Worm (Caenorhabditis elegans) whole organism, L1 larva: ENCODE measurements around the gene W08E12.4.

ENCODE experiments used
- C04F5.9 ChIP-seq: sonication (generic microtip); optimal IDR thresholded peaks from 2 replicates; lab custom pipeline; 2016; ENCODE audit warnings: missing genetic modification characterization, missing compliant biosample characterization
- C16A3.4 ChIP-seq: fragments of 150-350 bp; optimal IDR thresholded peaks from 2 replicates; lab custom pipeline; 2014; ENCODE audit warnings: missing biosample characterization, missing genetic modification characterization
- F16B12.6 ChIP-seq: fragments of 150-350 bp; optimal IDR thresholded peaks from 2 replicates; lab custom pipeline; 2014; ENCODE audit warnings: missing biosample characterization, missing genetic modification characterization
- Y116A8C.19 ChIP-seq: sonication (generic microtip); optimal IDR thresholded peaks from 2 replicates; lab custom pipeline; 2016; ENCODE audit warnings: missing compliant biosample characterization, missing genetic modification characterization, borderline replicate concordance
- aha-1 ChIP-seq: fragments of 150-350 bp; optimal IDR thresholded peaks from 2 replicates; lab custom pipeline; 2014; ENCODE audit warnings: missing biosample characterization, missing genetic modification characterization
- ceh-63 ChIP-seq: fragments of 200-800 bp; sonication (Bioruptor generic); optimal IDR thresholded peaks from 2 replicates; lab custom pipeline; 2018; ENCODE audit warnings: mild to moderate bottlenecking, missing genetic modification characterization, missing compliant biosample characterization
- ceh-8 ChIP-seq: fragments of 200-800 bp; sonication (Bioruptor generic); optimal IDR thresholded peaks from 2 replicates; lab custom pipeline; 2018; ENCODE audit warnings: mild to moderate bottlenecking, missing genetic modification characterization, moderate library complexity, missing compliant biosample characterization
- ceh-82 ChIP-seq, 3 experiments: fragments of 150-350 bp in 1 of 3; sonication (generic microtip) in 2 of 3; optimal IDR thresholded peaks; 2 replicates each; lab custom pipeline; 2014 to 2017; ENCODE audit warnings: missing biosample characterization in 3 of 3, missing genetic modification characterization in 3 of 3
- ceh-88 ChIP-seq: fragments of 200-800 bp; sonication (Bioruptor generic); IDR thresholded peaks from 2 replicates; pipeline ENCODE4 v1.3.6; 2022; ENCODE audit warnings: missing genetic modification characterization, missing compliant biosample characterization
- dpl-1 ChIP-seq, 3 experiments: fragments of 150-350 bp in 2 of 3; sonication (generic microtip) in 1 of 3; optimal IDR thresholded peaks; 2 replicates each; lab custom pipeline; 2014 to 2017; ENCODE audit warnings: missing biosample characterization in 3 of 3, missing genetic modification characterization in 3 of 3, missing genetic modification reagents in 3 of 3
- dsc-1 ChIP-seq: sonication (generic microtip); optimal IDR thresholded peaks from 2 replicates; lab custom pipeline; 2016; ENCODE audit warnings: mild to moderate bottlenecking, missing genetic modification characterization, missing compliant biosample characterization
- efl-1 ChIP-seq, 4 experiments: fragments of 150-350 bp; optimal IDR thresholded peaks in 3 of 4; peaks in 1 of 4; 1 replicate in 1 of 4; 2 replicates in 3 of 4; lab custom pipeline; 2014; ENCODE audit warnings: missing biosample characterization in 2 of 4, missing genetic modification characterization in 2 of 4, missing genetic modification reagents in 2 of 4
- egl-27 ChIP-seq, 2 experiments: fragments of 150-350 bp in 1 of 2; sonication (generic microtip); optimal IDR thresholded peaks; 3 replicates each; lab custom pipeline; 2017 to 2018; ENCODE audit warnings: missing biosample characterization in 2 of 2, missing genetic modification characterization in 2 of 2, missing genetic modification reagents in 2 of 2
- elt-2 ChIP-seq: sonication (generic microtip); optimal IDR thresholded peaks from 2 replicates; lab custom pipeline; 2016; ENCODE audit warnings: missing genetic modification characterization, mild to moderate bottlenecking, inconsistent platforms, missing compliant biosample characterization, missing genetic modification reagents
- elt-3 ChIP-seq, 6 experiments: fragments of 150-350 bp in 1 of 6; sonication (generic microtip); optimal IDR thresholded peaks; 2 replicates each; lab custom pipeline; 2017 to 2018; ENCODE audit warnings: missing biosample characterization in 6 of 6, missing genetic modification characterization in 6 of 6, inconsistent platforms in 1 of 6
- ets-5 ChIP-seq: fragments of 200-800 bp; sonication (Bioruptor generic); IDR thresholded peaks from 2 replicates; pipeline ENCODE4 v1.3.6; 2022; ENCODE audit warnings: missing genetic modification characterization, missing compliant biosample characterization
- fkh-8 ChIP-seq: sonication (generic microtip); optimal IDR thresholded peaks from 2 replicates; lab custom pipeline; 2016; ENCODE audit warnings: mild to moderate bottlenecking, missing genetic modification characterization, missing compliant biosample characterization
- fos-1 ChIP-seq: fragments of 150-350 bp; optimal IDR thresholded peaks from 2 replicates; lab custom pipeline; 2014; ENCODE audit warnings: missing biosample characterization, missing genetic modification characterization
- hlh-17 ChIP-seq: fragments of 200-800 bp; sonication (Bioruptor generic); optimal IDR thresholded peaks from 2 replicates; lab custom pipeline; 2018; ENCODE audit warnings: missing genetic modification characterization, mild to moderate bottlenecking, missing compliant biosample characterization, moderate library complexity, borderline replicate concordance
- hlh-4 ChIP-seq: sonication (generic microtip); optimal IDR thresholded peaks from 2 replicates; lab custom pipeline; 2016; ENCODE audit warnings: mild to moderate bottlenecking, missing genetic modification characterization, missing compliant biosample characterization
- hpl-2 ChIP-seq: fragments of 150-350 bp; optimal IDR thresholded peaks from 2 replicates; lab custom pipeline; 2014; ENCODE audit warnings: missing biosample characterization, missing genetic modification reagents, missing genetic modification characterization
- isw-1 ChIP-seq: fragments of 200-800 bp; sonication (Bioruptor generic); IDR thresholded peaks from 2 replicates; pipeline ENCODE4 v1.3.6; 2022; ENCODE audit warnings: missing genetic modification characterization, missing compliant biosample characterization
- lin-14 ChIP-seq: fragments of 200-800 bp; sonication (Bioruptor generic); optimal IDR thresholded peaks from 2 replicates; lab custom pipeline; 2018; ENCODE audit warnings: mild to moderate bottlenecking, missing genetic modification characterization, moderate library complexity, missing compliant biosample characterization
- lin-15B ChIP-seq: fragments of 150-350 bp; sonication (generic microtip); optimal IDR thresholded peaks from 3 replicates; lab custom pipeline; 2014; ENCODE audit warnings: missing biosample characterization, missing genetic modification characterization
- lin-35 ChIP-seq, 2 experiments: fragments of 150-350 bp; optimal IDR thresholded peaks; 2 replicates each; lab custom pipeline; 2014; ENCODE audit warnings: missing biosample characterization in 2 of 2, missing genetic modification characterization in 2 of 2, missing genetic modification reagents in 2 of 2
- lin-39 ChIP-seq: fragments of 150-350 bp; optimal IDR thresholded peaks from 2 replicates; lab custom pipeline; 2014; ENCODE audit warnings: missing biosample characterization, missing genetic modification reagents, missing genetic modification characterization
- lir-3 ChIP-seq: sonication (generic microtip); optimal IDR thresholded peaks from 2 replicates; lab custom pipeline; 2016; ENCODE audit warnings: mild to moderate bottlenecking, missing genetic modification characterization, moderate library complexity, missing compliant biosample characterization; ENCODE audit not compliant: poor library complexity
- mab-9 ChIP-seq: fragments of 200-800 bp; sonication (Bioruptor generic); IDR thresholded peaks from 2 replicates; pipeline ENCODE4 v1.3.6; 2022; ENCODE audit warnings: missing genetic modification reagents, missing genetic modification characterization, missing compliant biosample characterization
- mdl-1 ChIP-seq, 2 experiments: fragments of 150-350 bp; optimal IDR thresholded peaks; 2 replicates each; lab custom pipeline; 2014 to 2017; ENCODE audit warnings: missing biosample characterization in 2 of 2, missing genetic modification characterization in 2 of 2, inconsistent platforms in 1 of 2
- mep-1 ChIP-seq: fragments of 150-350 bp; optimal IDR thresholded peaks from 2 replicates; lab custom pipeline; 2014; ENCODE audit warnings: missing biosample characterization, missing genetic modification characterization
- nhr-12 ChIP-seq: sonication (generic microtip); optimal IDR thresholded peaks from 2 replicates; lab custom pipeline; 2017; ENCODE audit warnings: missing biosample characterization, missing genetic modification characterization
- nhr-237 ChIP-seq: fragments of 150-350 bp; optimal IDR thresholded peaks from 2 replicates; lab custom pipeline; 2014; ENCODE audit warnings: missing biosample characterization, missing genetic modification characterization
- nhr-47 ChIP-seq: sonication (generic microtip); optimal IDR thresholded peaks from 2 replicates; lab custom pipeline; 2016; ENCODE audit warnings: mild to moderate bottlenecking, missing genetic modification characterization, moderate library complexity, missing compliant biosample characterization
- nhr-71 ChIP-seq: sonication (generic microtip); optimal IDR thresholded peaks from 2 replicates; lab custom pipeline; 2016; ENCODE audit warnings: mild to moderate bottlenecking, missing genetic modification characterization, moderate library complexity, missing compliant biosample characterization
- nhr-84 ChIP-seq: sonication (generic microtip); optimal IDR thresholded peaks from 2 replicates; lab custom pipeline; 2017; ENCODE audit warnings: missing biosample characterization, missing genetic modification characterization
- nhr-85 ChIP-seq: sonication (generic microtip); peaks from one replicate; lab custom pipeline; 2016; ENCODE audit warnings: missing genetic modification characterization, inconsistent platforms, missing compliant biosample characterization
- nhr-90 ChIP-seq: sonication (generic microtip); optimal IDR thresholded peaks from 2 replicates; lab custom pipeline; 2016; ENCODE audit warnings: mild to moderate bottlenecking, missing genetic modification characterization, missing compliant biosample characterization; ENCODE audit not compliant: poor library complexity
- pax-3 ChIP-seq: fragments of 200-800 bp; sonication (Bioruptor generic); optimal IDR thresholded peaks from 2 replicates; lab custom pipeline; 2018; ENCODE audit warnings: mild to moderate bottlenecking, missing genetic modification characterization, moderate library complexity, missing compliant biosample characterization
- pqm-1 ChIP-seq: sonication (generic microtip); optimal IDR thresholded peaks from 3 replicates; lab custom pipeline; 2017; ENCODE audit warnings: missing biosample characterization, missing genetic modification characterization
- rnt-1 ChIP-seq: sonication (generic microtip); optimal IDR thresholded peaks from 2 replicates; lab custom pipeline; 2016; ENCODE audit warnings: mild to moderate bottlenecking, missing genetic modification characterization, moderate library complexity, missing compliant biosample characterization
- skn-1 ChIP-seq: fragments of 150-350 bp; optimal IDR thresholded peaks from 2 replicates; lab custom pipeline; 2014; ENCODE audit warnings: missing biosample characterization, missing genetic modification characterization
- sox-4 ChIP-seq: sonication (generic microtip); optimal IDR thresholded peaks from 2 replicates; lab custom pipeline; 2016; ENCODE audit warnings: missing genetic modification characterization, missing compliant biosample characterization
- sptf-1 ChIP-seq: fragments of 150-350 bp; optimal IDR thresholded peaks from 2 replicates; lab custom pipeline; 2014; ENCODE audit warnings: missing biosample characterization, missing genetic modification characterization
- tbx-2 ChIP-seq: sonication (generic microtip); optimal IDR thresholded peaks from 2 replicates; lab custom pipeline; 2016; ENCODE audit warnings: missing genetic modification characterization, missing compliant biosample characterization
- tlp-1 ChIP-seq: fragments of 150-350 bp; optimal IDR thresholded peaks from 2 replicates; lab custom pipeline; 2014; ENCODE audit warnings: missing biosample characterization, missing genetic modification characterization
- unc-86 ChIP-seq: sonication (generic microtip); optimal IDR thresholded peaks from 2 replicates; lab custom pipeline; 2016; ENCODE audit warnings: missing genetic modification characterization, missing compliant biosample characterization
- unc-98 ChIP-seq: fragments of 200-800 bp; sonication (Bioruptor generic); IDR thresholded peaks from 2 replicates; pipeline ENCODE4 v1.3.6; 2022; ENCODE audit warnings: missing genetic modification characterization, missing compliant biosample characterization
- zip-4 ChIP-seq: fragments of 200-800 bp; sonication (Bioruptor generic); optimal IDR thresholded peaks from 2 replicates; lab custom pipeline; 2018; ENCODE audit warnings: mild to moderate bottlenecking, missing genetic modification characterization, moderate library complexity, missing compliant biosample characterization
- ztf-11 ChIP-seq, 2 experiments: sonication (generic microtip); optimal IDR thresholded peaks; 2 replicates each; lab custom pipeline; 2016 to 2017; ENCODE audit warnings: missing genetic modification characterization in 2 of 2, missing biosample characterization in 1 of 2, missing compliant biosample characterization in 1 of 2

The W08E12.4 gene

ce11 chrIV:3311243-3311642, 9.1 kb downstream of the W08E12.4 start, which contains the start of gene zip-11 (continued):
- TF ChIP-seq nhr-71 (tag; lab: Kevin White, UChicago) (peak; percentile 84), ceh-88 (GFP tag; lab: Robert Waterston, UW) (no peak), lin-15B (tag; lab: Kevin White, UChicago) (no peak), efl-1 (optimal IDR thresholded peaks at IDR 0.05; lab: Kevin White, UChicago) (peak; percentile 69 to 79), efl-1 (GFP tag; optimal IDR thresholded peaks at IDR 0.05 in 1 of 2; lab: Kevin White, UChicago) (peak; percentile 59 to 96), elt-2 (tag; lab: Kevin White, UChicago) (no peak), ceh-8 (GFP tag; lab: Kevin White, UChicago) (no peak), hpl-2 (GFP tag; lab: Kevin White, UChicago) (no peak), unc-98 (peak; percentile 28; the same call in 1 of the 2 replicates), ceh-82 (tag; optimal IDR thresholded peaks at IDR 0.05; lab: Kevin White, UChicago) (peak; percentile 36 to 65 (median 63)), ztf-11 (tag; optimal IDR thresholded peaks at IDR 0.05; lab: Kevin White, UChicago) (peak in 1 of 2 experiments; percentile 45), mep-1 (tag; lab: Kevin White, UChicago) (peak; percentile 61), mab-9 (GFP tag; lab: Robert Waterston, UW) (no peak), pax-3 (tag; lab: Kevin White, UChicago) (no peak), mdl-1 (tag; optimal IDR thresholded peaks at IDR 0.05; lab: Kevin White, UChicago) (peak in 1 of 2 experiments; percentile 17), hlh-4 (tag; lab: Kevin White, UChicago) (no peak), hlh-17 (GFP tag; lab: Kevin White, UChicago) (no peak), C16A3.4 (no peak), nhr-237 (no peak), pqm-1 (no peak), lin-35 (GFP tag; optimal IDR thresholded peaks at IDR 0.05; lab: Kevin White, UChicago) (peak; percentile 35 to 47), tlp-1 (tag; lab: Kevin White, UChicago) (no peak), nhr-84 (no peak), egl-27 (tag; optimal IDR thresholded peaks at IDR 0.05; lab: Kevin White, UChicago) (no peak), fos-1 (tag; lab: Kevin White, UChicago) (peak; percentile 2), tbx-2 (tag; lab: Kevin White, UChicago) (peak; percentile 72), aha-1 (tag; lab: Kevin White, UChicago) (no peak), sptf-1 (no peak), nhr-47 (peak; percentile 76), nhr-12 (tag; lab: Kevin White, UChicago) (no peak), C04F5.9 (tag; lab: Kevin White, UChicago) (peak; percentile 8), fkh-8 (tag; lab: Kevin White, UChicago) (peak; percentile 12), Y116A8C.19 (tag; lab: Kevin White, UChicago) (no peak), sox-4 (no peak), ets-5 (GFP tag; lab: Robert Waterston, UW) (no peak), skn-1 (tag; lab: Kevin White, UChicago) (peak; percentile 9), lin-39 (tag; lab: Kevin White, UChicago) (no peak), ceh-63 (GFP tag; lab: Kevin White, UChicago) (no peak), dsc-1 (tag; lab: Kevin White, UChicago) (peak; percentile 29), elt-3 (tag; optimal IDR thresholded peaks at IDR 0.05; lab: Kevin White, UChicago) (peak in 2 of 6 experiments; percentile 34 to 39), unc-86 (peak; percentile 22), isw-1 (GFP tag; lab: Robert Waterston, UW) (peak; percentile 34)
- TF ChIP-seq, all 84 proteins: peak for 37

DNA sequence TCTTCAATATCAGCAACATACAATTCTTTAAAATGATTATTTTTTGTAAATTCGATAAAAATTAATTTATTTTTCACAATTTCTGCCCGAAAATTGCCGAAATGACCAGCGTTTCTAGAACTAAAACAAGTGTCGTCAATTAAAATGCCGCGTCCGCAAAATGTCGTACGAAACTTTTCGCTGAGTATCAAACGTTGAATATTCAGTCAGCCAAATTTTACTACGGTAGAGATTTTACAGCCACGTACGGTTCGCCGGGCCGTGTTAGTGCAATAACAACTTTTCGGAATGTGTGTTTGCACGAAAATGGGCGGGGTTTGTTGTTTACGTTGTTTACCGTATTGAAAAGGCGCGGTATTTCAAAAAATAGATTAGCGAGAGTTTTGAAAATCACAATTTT, 11.2 kb downstream of the W08E12.4 start:
- TF ChIP-seq zip-4 (peak; percentile 28), C04F5.9 (tag; lab: Kevin White, UChicago) (peak; percentile 59), F16B12.6 (tag; lab: Kevin White, UChicago) (peak; percentile 70), ceh-88 (GFP tag; lab: Robert Waterston, UW) (peak; percentile 91), nhr-85 (tag; lab: Kevin White, UChicago) (peak; percentile 91), pax-3 (tag; lab: Kevin White, UChicago) (peak; percentile 37), nhr-71 (tag; lab: Kevin White, UChicago) (peak; percentile 81), unc-86 (peak; percentile 33), mab-9 (GFP tag; lab: Robert Waterston, UW) (peak; percentile 92), isw-1 (GFP tag; lab: Robert Waterston, UW) (peak; percentile 88), dpl-1 (GFP tag; optimal IDR thresholded peaks at IDR 0.05; lab: Kevin White, UChicago) (peak; percentile 49 to 72 (median 63)), rnt-1 (peak; percentile 55), lir-3 (peak; percentile 58), nhr-47 (peak; percentile 84), nhr-90 (tag; lab: Kevin White, UChicago) (peak; percentile 78), lin-35 (GFP tag; optimal IDR thresholded peaks at IDR 0.05; lab: Kevin White, UChicago) (peak; percentile 1 to 70), ceh-8 (GFP tag; lab: Kevin White, UChicago) (peak; percentile 34), unc-98 (peak; percentile 45; the same call in 1 of the 2 replicates), ztf-11 (tag; optimal IDR thresholded peaks at IDR 0.05; lab: Kevin White, UChicago) (peak in 1 of 2 experiments; percentile 1), lin-14 (GFP tag; lab: Kevin White, UChicago) (peak; percentile 74)
